Worm (Caenorhabditis elegans) whole organism, L3 larva: ENCODE data around the gene W10C6.2.

Source experiments
- ceh-16 ChIP-seq: sonication (generic microtip); optimal IDR thresholded peaks from 2 replicates; lab custom pipeline; 2017; ENCODE audit warnings: missing biosample characterization, missing genetic modification characterization
- ceh-28 ChIP-seq: fragments of 150-350 bp; optimal IDR thresholded peaks from 2 replicates; lab custom pipeline; 2014; ENCODE audit warnings: missing biosample characterization, missing genetic modification reagents, missing genetic modification characterization
- ceh-82 ChIP-seq: fragments of 150-350 bp; optimal IDR thresholded peaks from 2 replicates; lab custom pipeline; 2014; ENCODE audit warnings: missing biosample characterization, missing genetic modification characterization
- elt-3 ChIP-seq, 3 experiments: fragments of 150-350 bp in 1 of 3; sonication (generic microtip) in 2 of 3; optimal IDR thresholded peaks; 2 replicates in 2 of 3; 4 replicates in 1 of 3; lab custom pipeline; 2014 to 2017; ENCODE audit warnings: missing biosample characterization in 3 of 3, missing genetic modification characterization in 3 of 3
- fkh-10 ChIP-seq: sonication (generic microtip); optimal IDR thresholded peaks from 2 replicates; lab custom pipeline; 2017; ENCODE audit warnings: missing biosample characterization, missing genetic modification reagents, missing genetic modification characterization
- nhr-11 ChIP-seq: fragments of 150-350 bp; optimal IDR thresholded peaks from 2 replicates; lab custom pipeline; 2014; ENCODE audit warnings: missing biosample characterization, missing genetic modification characterization
- nhr-28 ChIP-seq: fragments of 150-350 bp; optimal IDR thresholded peaks from 2 replicates; lab custom pipeline; 2014; ENCODE audit warnings: missing biosample characterization, missing genetic modification characterization
- pha-4 ChIP-seq: fragments of 150-350 bp; optimal IDR thresholded peaks from 2 replicates; lab custom pipeline; 2014; ENCODE audit warnings: missing biosample characterization, missing genetic modification reagents, missing genetic modification characterization
- snpc-4 ChIP-seq: fragments of 150-350 bp; optimal IDR thresholded peaks from 2 replicates; lab custom pipeline; 2014; ENCODE audit warnings: missing biosample characterization, missing genetic modification characterization
- unc-39 ChIP-seq: sonication (generic microtip); optimal IDR thresholded peaks from 4 replicates; lab custom pipeline; 2017; ENCODE audit warnings: missing biosample characterization, missing genetic modification characterization
- unc-62 ChIP-seq: fragments of 150-350 bp; sonication (generic microtip); optimal IDR thresholded peaks from 4 replicates; lab custom pipeline; 2014; ENCODE audit warnings: missing biosample characterization, missing genetic modification reagents, missing genetic modification characterization

ce11 chrII:11111107-11111506 lies 10.6 kb downstream of the W10C6.2 start, which contains the start of gene glb-4:
- TF ChIP-seq elt-3 (tag; optimal IDR thresholded peaks at IDR 0.05; lab: Kevin White, UChicago) (no peak), nhr-28 (no peak), pha-4 (no peak), snpc-4 (no peak), unc-39 (tag; lab: Kevin White, UChicago) (no peak), nhr-11 (tag; lab: Kevin White, UChicago) (no peak), fkh-10 (GFP tag; lab: Kevin White, UChicago) (no peak), unc-62 (GFP tag; lab: Kevin White, UChicago) (no peak), ceh-28 (tag; lab: Kevin White, UChicago) (no peak), ceh-16 (tag; lab: Kevin White, UChicago) (no peak), ceh-82 (tag; lab: Kevin White, UChicago) (no peak)
